Fruit fly (Drosophila melanogaster): ENCODE measurements around the gene CG44355.

Gene CG44355

dm6 chr3L:12287370-12287769 lies 23.2 kb upstream of the CG44355 start:
- TF ChIP-seq CG11617 (GFP tag; optimal IDR thresholded peaks at IDR 0.05) (no peak), Crg-1 (GFP tag; optimal IDR thresholded peaks at IDR 0.05) (no peak), tj (GFP tag; optimal IDR thresholded peaks at IDR 0.05) (no peak), CG14711 (tag; optimal IDR thresholded peaks at IDR 0.05) (no peak), ovo (GFP tag; optimal IDR thresholded peaks at IDR 0.05) (no peak), CG7101 (tag; optimal IDR thresholded peaks at IDR 0.05) (no peak), CG1620 (GFP tag; optimal IDR thresholded peaks at IDR 0.05) (no peak), Mnt (GFP tag; optimal IDR thresholded peaks at IDR 0.05) (no peak), cic (GFP tag; optimal IDR thresholded peaks at IDR 0.05) (no peak), kay (GFP tag; ENCODE audit: borderline replicate concordance) (no peak), Hr96 (GFP tag; optimal IDR thresholded peaks at IDR 0.05) (no peak), pad (GFP tag; optimal IDR thresholded peaks at IDR 0.05) (no peak), toe (GFP tag; optimal IDR thresholded peaks at IDR 0.05) (no peak), bab1 (GFP tag; optimal IDR thresholded peaks at IDR 0.05) (no peak), cnc (optimal IDR thresholded peaks at IDR 0.05) (no peak), CG7045 (GFP tag; optimal IDR thresholded peaks at IDR 0.05) (no peak), Clk (GFP tag; optimal IDR thresholded peaks at IDR 0.05) (no peak), CG5204 (GFP tag; optimal IDR thresholded peaks at IDR 0.05) (no peak), CG12768 (GFP tag; optimal IDR thresholded peaks at IDR 0.05) (no peak), CG33017 (tag; optimal IDR thresholded peaks at IDR 0.05) (no peak)

- TF ChIP-seq CG14711 (tag; optimal IDR thresholded peaks at IDR 0.05) (no peak), CG33017 (tag; optimal IDR thresholded peaks at IDR 0.05) (no peak), CG12768 (GFP tag; optimal IDR thresholded peaks at IDR 0.05) (no peak), cic (GFP tag; optimal IDR thresholded peaks at IDR 0.05) (no peak), tj (GFP tag; optimal IDR thresholded peaks at IDR 0.05) (no peak), CG11617 (GFP tag; optimal IDR thresholded peaks at IDR 0.05) (no peak), CG7101 (tag; optimal IDR thresholded peaks at IDR 0.05) (no peak), toe (GFP tag; optimal IDR thresholded peaks at IDR 0.05) (no peak), bab1 (GFP tag; optimal IDR thresholded peaks at IDR 0.05) (no peak), CG7045 (GFP tag; optimal IDR thresholded peaks at IDR 0.05) (no peak), pad (GFP tag; optimal IDR thresholded peaks at IDR 0.05) (no peak), Crg-1 (GFP tag; optimal IDR thresholded peaks at IDR 0.05) (no peak), cnc (optimal IDR thresholded peaks at IDR 0.05) (no peak), ovo (GFP tag; optimal IDR thresholded peaks at IDR 0.05) (no peak), Mnt (GFP tag; optimal IDR thresholded peaks at IDR 0.05) (no peak), CG5204 (GFP tag; optimal IDR thresholded peaks at IDR 0.05) (no peak), CG1620 (GFP tag; optimal IDR thresholded peaks at IDR 0.05) (no peak), Hr96 (GFP tag; optimal IDR thresholded peaks at IDR 0.05) (no peak), kay (GFP tag; ENCODE audit: borderline replicate concordance) (no peak), Clk (GFP tag; optimal IDR thresholded peaks at IDR 0.05) (no peak)
Observed at dm6 chr3L:12289664-12290063, 20.9 kb upstream of the CG44355 start.

dm6 chr3L:12290556-12290955 lies 20.0 kb upstream of the CG44355 start:
- no peak for TF ChIP-seq Crg-1 (GFP tag; optimal IDR thresholded peaks at IDR 0.05)
- no peak for TF ChIP-seq Hr96 (GFP tag; optimal IDR thresholded peaks at IDR 0.05)
- TF ChIP-seq toe (GFP tag; optimal IDR thresholded peaks at IDR 0.05) = no peak
- no peak for TF ChIP-seq Clk (GFP tag; optimal IDR thresholded peaks at IDR 0.05)
- TF ChIP-seq bab1 (GFP tag; optimal IDR thresholded peaks at IDR 0.05) = no peak
- no peak for TF ChIP-seq CG33017 (tag; optimal IDR thresholded peaks at IDR 0.05)
- no peak for TF ChIP-seq CG7101 (tag; optimal IDR thresholded peaks at IDR 0.05)
- no peak for TF ChIP-seq CG7045 (GFP tag; optimal IDR thresholded peaks at IDR 0.05)
- TF ChIP-seq CG12768 (GFP tag; optimal IDR thresholded peaks at IDR 0.05) = no peak
- TF ChIP-seq CG11617 (GFP tag; optimal IDR thresholded peaks at IDR 0.05) = no peak
- no peak for TF ChIP-seq cic (GFP tag; optimal IDR thresholded peaks at IDR 0.05)
- no peak for TF ChIP-seq CG1620 (GFP tag; optimal IDR thresholded peaks at IDR 0.05)
- TF ChIP-seq CG14711 (tag; optimal IDR thresholded peaks at IDR 0.05) = no peak
- no peak for TF ChIP-seq kay (GFP tag; ENCODE audit: borderline replicate concordance)
- no peak for TF ChIP-seq pad (GFP tag; optimal IDR thresholded peaks at IDR 0.05)
- TF ChIP-seq CG5204 (GFP tag; optimal IDR thresholded peaks at IDR 0.05) = no peak

DNA sequence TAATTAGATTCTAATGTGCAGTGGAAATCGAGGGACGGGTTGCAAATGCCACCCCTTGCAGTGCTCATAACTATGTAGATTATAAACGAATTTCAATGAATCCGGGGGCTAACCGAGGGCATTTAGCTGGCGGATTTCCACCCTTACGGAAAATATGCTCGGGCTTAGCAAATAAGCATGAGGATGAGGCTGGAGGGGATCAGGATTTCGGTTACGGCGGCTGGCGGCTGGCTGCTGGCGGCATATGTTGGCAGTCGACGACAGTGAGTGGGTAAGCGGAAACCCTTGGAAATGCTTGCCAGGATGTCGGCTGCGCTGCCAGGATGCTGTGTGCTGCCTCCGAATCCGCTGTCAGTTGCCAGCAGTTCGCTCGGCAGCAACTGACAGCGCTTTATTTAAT lies 16.0 kb upstream of the CG44355 start:
- TF ChIP-seq Clk (GFP tag; optimal IDR thresholded peaks at IDR 0.05) (no peak), Mnt (GFP tag; optimal IDR thresholded peaks at IDR 0.05) (no peak)

dm6 chr3L:12296073-12296527 lies 14.5 kb upstream of the CG44355 start, which contains the start of gene CG4328:
CG4328 (minus strand) TSS chr3L:12296123.
- TF ChIP-seq ovo (GFP tag; optimal IDR thresholded peaks at IDR 0.05) = no peak
- peak; percentile 60 for TF ChIP-seq pad (GFP tag; optimal IDR thresholded peaks at IDR 0.05)

DNA sequence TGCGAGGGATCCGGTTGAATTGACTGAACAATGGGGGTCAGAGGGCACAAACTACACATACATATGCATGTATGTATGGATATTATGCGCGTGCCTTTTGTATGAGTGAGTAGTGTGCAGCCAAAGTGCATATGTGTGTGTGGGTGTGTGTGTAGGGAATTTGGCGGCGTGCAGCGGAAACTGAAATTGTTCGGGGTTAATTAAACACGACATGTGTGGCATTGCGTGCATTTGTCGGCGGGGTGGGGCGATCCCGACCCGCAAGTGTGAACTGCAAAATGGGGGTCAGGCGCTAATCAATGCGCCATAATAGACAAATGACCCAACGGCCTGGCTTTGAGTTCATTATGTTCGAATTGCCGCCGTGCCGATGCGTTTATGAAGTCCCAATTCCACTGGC lies 12.5 kb upstream of the CG44355 start:
- TF ChIP-seq CG5204 (GFP tag; optimal IDR thresholded peaks at IDR 0.05) (no peak), tj (GFP tag; optimal IDR thresholded peaks at IDR 0.05) (no peak), CG7101 (tag; optimal IDR thresholded peaks at IDR 0.05) (no peak), toe (GFP tag; optimal IDR thresholded peaks at IDR 0.05) (no peak), CG7045 (GFP tag; optimal IDR thresholded peaks at IDR 0.05) (no peak), CG11617 (GFP tag; optimal IDR thresholded peaks at IDR 0.05) (no peak), Crg-1 (GFP tag; optimal IDR thresholded peaks at IDR 0.05) (no peak), ovo (GFP tag; optimal IDR thresholded peaks at IDR 0.05) (no peak), CG14711 (tag; optimal IDR thresholded peaks at IDR 0.05) (no peak), bab1 (GFP tag; optimal IDR thresholded peaks at IDR 0.05) (no peak), Hr96 (GFP tag; optimal IDR thresholded peaks at IDR 0.05) (no peak)

- TF ChIP-seq CG7101 (tag; optimal IDR thresholded peaks at IDR 0.05) = no peak
- no peak for TF ChIP-seq CG11617 (GFP tag; optimal IDR thresholded peaks at IDR 0.05)
- TF ChIP-seq toe (GFP tag; optimal IDR thresholded peaks at IDR 0.05) = no peak
- no peak for TF ChIP-seq Mnt (GFP tag; optimal IDR thresholded peaks at IDR 0.05)
- no peak for TF ChIP-seq Hr96 (GFP tag; optimal IDR thresholded peaks at IDR 0.05)
- TF ChIP-seq bab1 (GFP tag; optimal IDR thresholded peaks at IDR 0.05) = no peak
- no peak for TF ChIP-seq CG1620 (GFP tag; optimal IDR thresholded peaks at IDR 0.05)
- TF ChIP-seq pad (GFP tag; optimal IDR thresholded peaks at IDR 0.05) = no peak
- no peak for TF ChIP-seq ovo (GFP tag; optimal IDR thresholded peaks at IDR 0.05)
- no peak for TF ChIP-seq tj (GFP tag; optimal IDR thresholded peaks at IDR 0.05)
- no peak for TF ChIP-seq kay (GFP tag; ENCODE audit: borderline replicate concordance)
- no peak for TF ChIP-seq cic (GFP tag; optimal IDR thresholded peaks at IDR 0.05)
- no peak for TF ChIP-seq CG33017 (tag; optimal IDR thresholded peaks at IDR 0.05)
- no peak for TF ChIP-seq CG5204 (GFP tag; optimal IDR thresholded peaks at IDR 0.05)
- TF ChIP-seq cnc (optimal IDR thresholded peaks at IDR 0.05) = no peak
- no peak for TF ChIP-seq Clk (GFP tag; optimal IDR thresholded peaks at IDR 0.05)
- TF ChIP-seq CG7045 (GFP tag; optimal IDR thresholded peaks at IDR 0.05) = no peak
- TF ChIP-seq CG12768 (GFP tag; optimal IDR thresholded peaks at IDR 0.05) = no peak
Observed at dm6 chr3L:12305896-12306295, 4.7 kb upstream of the CG44355 start.
